Worm (Caenorhabditis elegans): ENCODE measurements around the gene hpo-39.

The hpo-39 gene

DNA sequence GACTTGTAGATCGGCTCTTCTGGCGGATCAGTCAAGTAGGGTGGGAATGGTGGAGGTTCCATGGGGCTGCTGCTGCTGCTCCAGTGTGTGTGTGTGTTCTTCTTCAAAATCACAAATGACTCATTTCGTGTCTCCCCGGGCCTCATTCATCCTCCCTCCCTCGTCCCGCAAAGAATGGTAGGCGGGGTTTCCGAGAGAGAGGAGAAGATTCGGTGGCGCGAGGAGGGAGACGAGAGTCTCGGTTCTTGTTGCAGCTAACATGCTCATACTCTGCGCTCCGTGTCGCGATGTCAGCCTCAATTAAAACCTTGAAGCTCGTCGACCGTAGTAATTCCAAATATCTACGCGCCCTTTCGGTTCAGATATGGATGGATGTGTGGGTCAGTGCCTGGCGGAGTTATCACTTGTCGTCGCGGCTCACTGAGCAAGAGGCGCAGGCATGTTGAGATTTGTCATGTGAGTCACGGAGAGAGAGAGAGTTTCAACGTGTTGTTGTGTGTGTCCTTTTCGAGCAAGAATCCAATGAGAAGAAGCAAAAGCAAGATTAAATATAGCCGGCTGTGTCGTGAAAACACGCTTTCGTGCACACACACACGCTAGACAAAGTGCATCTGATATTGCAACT is 46.8 kb downstream of the hpo-39 start:
- TF ChIP-seq lim-7 (GFP tag; IDR thresholded peaks at IDR 0.05) = 0 out of 2 replicates have a peak, but pooled peaks have one; percentile 36
- TF ChIP-seq ceh-62 (tag; optimal IDR thresholded peaks at IDR 0.05) = no peak
- no peak for TF ChIP-seq aha-1 (tag)
- TF ChIP-seq unc-62 (GFP tag; optimal IDR thresholded peaks at IDR 0.05 in 1 of 2) = no peak
- no peak for TF ChIP-seq unc-62 (tag; optimal IDR thresholded peaks at IDR 0.05)
- no peak for TF ChIP-seq ceh-32 (tag; optimal IDR thresholded peaks at IDR 0.05; ENCODE audit: poor library complexity)
- no peak for TF ChIP-seq F10B5.3 (tag; optimal IDR thresholded peaks at IDR 0.05)
- TF ChIP-seq hlh-30 (tag; optimal IDR thresholded peaks at IDR 0.05; ENCODE audit: insufficient read depth) = peak; percentile 13
- no peak for TF ChIP-seq ZK546.5 (tag; optimal IDR thresholded peaks at IDR 0.05)
- no peak for TF ChIP-seq daf-16 (GFP tag; optimal IDR thresholded peaks at IDR 0.05)
- no peak for TF ChIP-seq daf-16 (tag; optimal IDR thresholded peaks at IDR 0.05)
- peak; percentile 68 for TF ChIP-seq set-16 (GFP tag; IDR thresholded peaks at IDR 0.05)
- no peak for TF ChIP-seq snpc-1.2 (GFP tag; IDR thresholded peaks at IDR 0.05)
- peak; percentile 11 for TF ChIP-seq rbr-2 (tag; optimal IDR thresholded peaks at IDR 0.05)
- no peak for TF ChIP-seq jun-1 (tag; optimal IDR thresholded peaks at IDR 0.05)

DNA sequence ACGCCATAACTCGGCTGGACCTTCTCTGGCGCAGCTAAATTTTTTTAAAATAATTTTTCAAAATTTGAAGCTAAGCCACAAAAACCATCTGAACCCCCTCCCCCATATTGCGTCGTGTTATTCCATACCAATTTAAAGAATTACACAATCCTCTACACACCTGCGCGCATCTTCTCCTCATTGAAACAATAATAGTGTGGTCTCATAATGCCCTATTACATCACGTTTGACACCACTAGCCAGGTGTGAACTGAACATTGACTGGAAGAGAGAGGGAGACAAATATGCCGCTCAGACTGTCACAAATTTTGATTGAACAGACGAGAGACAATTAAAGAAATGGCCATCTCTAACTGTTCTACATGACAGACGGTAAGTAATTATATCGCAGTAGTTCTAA is 48.2 kb downstream of the hpo-39 start:
- TF ChIP-seq dmd-9 (GFP tag; IDR thresholded peaks at IDR 0.05) = no peak
- TF ChIP-seq mxl-2 (GFP tag; conservative IDR thresholded peaks at IDR 0.05) = no peak
- TF ChIP-seq nhr-42 (GFP tag; IDR thresholded peaks at IDR 0.05) = no peak
- TF ChIP-seq F37D6.2 (tag; optimal IDR thresholded peaks at IDR 0.05) = no peak
- no peak for TF ChIP-seq php-3 (GFP tag; IDR thresholded peaks at IDR 0.05)
- TF ChIP-seq T20F7.1 (GFP tag; optimal IDR thresholded peaks at IDR 0.05) = no peak
- no peak for TF ChIP-seq zfp-2 (tag; optimal IDR thresholded peaks at IDR 0.05)
- no peak for TF ChIP-seq mdl-1 (tag; optimal IDR thresholded peaks at IDR 0.05)
- TF ChIP-seq ces-1 (GFP tag; optimal IDR thresholded peaks at IDR 0.05) = no peak
- no peak for TF ChIP-seq lin-38 (GFP tag; IDR thresholded peaks at IDR 0.05)
- no peak for TF ChIP-seq nhr-77 (tag; optimal IDR thresholded peaks at IDR 0.05)

- TF ChIP-seq unc-62 (GFP tag; optimal IDR thresholded peaks at IDR 0.05 in 1 of 2) = peak in 1 of 2 experiments; percentile 22
- no peak for TF ChIP-seq unc-62 (tag; optimal IDR thresholded peaks at IDR 0.05)
- no peak for TF ChIP-seq nhr-42 (GFP tag; IDR thresholded peaks at IDR 0.05)
Observed at ce11 chrV:4525106-4525505, 48.6 kb downstream of the hpo-39 start.

ce11 chrV:4524327-4524726 is 49.4 kb downstream of the hpo-39 start:
- peak; percentile 15 for TF ChIP-seq mxl-3 (GFP tag; optimal IDR thresholded peaks at IDR 0.05)
- peak; percentile 92 for TF ChIP-seq aha-1 (tag)
- no peak for TF ChIP-seq ceh-32 (tag; optimal IDR thresholded peaks at IDR 0.05; ENCODE audit: poor library complexity)
- no peak for TF ChIP-seq nhr-102 (tag; optimal IDR thresholded peaks at IDR 0.05)
- TF ChIP-seq mdl-1 (tag; optimal IDR thresholded peaks at IDR 0.05) = peak in 1 of 2 experiments; percentile 60
- TF ChIP-seq hlh-30 (tag; optimal IDR thresholded peaks at IDR 0.05; ENCODE audit: insufficient read depth) = peak; percentile 46
- TF ChIP-seq nhr-28 (tag; optimal IDR thresholded peaks at IDR 0.05) = peak; percentile 33

- TF ChIP-seq fkh-10 (GFP tag; optimal IDR thresholded peaks at IDR 0.05) = no peak
- no peak for TF ChIP-seq nhr-6 (tag; optimal IDR thresholded peaks at IDR 0.05)
- TF ChIP-seq lsy-2 (tag; optimal IDR thresholded peaks at IDR 0.05) = no peak
- TF ChIP-seq nhr-102 (tag; optimal IDR thresholded peaks at IDR 0.05) = no peak
- TF ChIP-seq nhr-28 (tag; optimal IDR thresholded peaks at IDR 0.05) = peak; percentile 35
- no peak for TF ChIP-seq nhr-25 (tag; optimal IDR thresholded peaks at IDR 0.05; ENCODE audit: borderline replicate concordance, insufficient read depth)
- TF ChIP-seq aha-1 (tag) = peak; percentile 67
- TF ChIP-seq ZK337.2 (GFP tag; IDR thresholded peaks at IDR 0.05) = no peak
- peak; percentile 17 for TF ChIP-seq nhr-11 (tag; optimal IDR thresholded peaks at IDR 0.05)
- TF ChIP-seq php-3 (GFP tag; IDR thresholded peaks at IDR 0.05) = no peak
- no peak for TF ChIP-seq lin-13 (GFP tag; optimal IDR thresholded peaks at IDR 0.05)
- no peak for TF ChIP-seq lin-39 (tag; optimal IDR thresholded peaks at IDR 0.05)
- TF ChIP-seq aly-2 (tag; optimal IDR thresholded peaks at IDR 0.05) = no peak
- no peak for TF ChIP-seq mep-1 (tag; optimal IDR thresholded peaks at IDR 0.05)
- no peak for TF ChIP-seq unc-130 (GFP tag; optimal IDR thresholded peaks at IDR 0.05)
- no peak for TF ChIP-seq egl-27 (tag; optimal IDR thresholded peaks at IDR 0.05)
- TF ChIP-seq nhr-41 (GFP tag; IDR thresholded peaks at IDR 0.05) = no peak
- TF ChIP-seq snpc-1.2 (GFP tag; IDR thresholded peaks at IDR 0.05) = no peak
- 0 out of 2 replicates have a peak, but pooled peaks have one; percentile 42 for TF ChIP-seq nhr-42 (GFP tag; IDR thresholded peaks at IDR 0.05)
- no peak for TF ChIP-seq dmd-9 (GFP tag; IDR thresholded peaks at IDR 0.05)
- no peak for TF ChIP-seq ces-1 (GFP tag; optimal IDR thresholded peaks at IDR 0.05)
- TF ChIP-seq T26A8.4 (GFP tag; IDR thresholded peaks at IDR 0.05) = no peak
- TF ChIP-seq tag-97 (GFP tag; IDR thresholded peaks at IDR 0.05) = no peak
Observed at ce11 chrV:4523844-4524243, 49.9 kb downstream of the hpo-39 start.
